Fruit fly (Drosophila melanogaster): ENCODE results near the gene CG32512.

CG32512 gene

DNA sequence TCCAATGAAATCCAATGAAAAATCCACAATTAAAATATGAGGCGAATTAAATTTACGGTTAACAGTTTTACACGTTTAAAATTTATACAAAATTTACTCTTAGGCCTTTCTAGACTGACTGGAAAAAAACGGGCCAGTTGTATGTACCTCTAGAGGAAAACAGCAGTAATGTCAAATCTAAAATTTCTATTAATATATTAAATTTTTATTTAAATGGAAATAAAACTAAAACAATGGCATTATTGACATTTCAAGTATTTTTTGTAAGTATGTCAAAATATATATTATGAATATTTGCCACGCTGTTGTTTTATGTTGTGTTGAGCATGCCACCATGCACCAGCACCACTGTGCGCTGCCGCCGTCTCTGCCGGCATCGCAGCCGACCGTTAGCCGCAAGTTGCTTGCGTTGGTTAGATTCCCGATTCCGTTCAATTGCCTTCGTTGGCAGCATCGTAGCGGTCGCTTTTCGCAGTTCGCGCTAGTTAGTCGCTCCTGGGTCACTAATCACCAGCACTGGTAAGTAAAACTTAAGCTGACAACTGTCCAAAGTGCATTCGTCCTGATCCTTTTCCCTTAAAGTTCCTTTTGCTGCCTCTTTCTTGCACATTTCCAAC, 22.4 kb downstream of the CG32512 start, which contains the start of gene Cbs (continued):
- 0 out of 3 replicates have a peak, but pooled peaks have one; percentile 64 for TF ChIP-seq otp (GFP tag; IDR thresholded peaks at IDR 0.05)
- no peak for TF ChIP-seq CG15073 (GFP tag; optimal IDR thresholded peaks at IDR 0.05)
- TF ChIP-seq Dad (GFP tag; optimal IDR thresholded peaks at IDR 0.05), result no peak
- TF ChIP-seq CG7987 (GFP tag; optimal IDR thresholded peaks at IDR 0.05), result no peak
- no peak for TF ChIP-seq CG6854 (GFP tag; optimal IDR thresholded peaks at IDR 0.05)
- peak; percentile 66 for TF ChIP-seq H2.0 (GFP tag; IDR thresholded peaks at IDR 0.05)
- peak; percentile 69 for TF ChIP-seq CG12391 (tag; optimal IDR thresholded peaks at IDR 0.05)
- peak; percentile 63 for TF ChIP-seq odd (GFP tag; optimal IDR thresholded peaks at IDR 0.05)
- TF ChIP-seq Hsf (GFP tag; optimal IDR thresholded peaks at IDR 0.05), result no peak
- TF ChIP-seq yki (optimal IDR thresholded peaks at IDR 0.05), result no peak
- peak; percentile 38 for TF ChIP-seq Max (GFP tag; optimal IDR thresholded peaks at IDR 0.05)
- TF ChIP-seq Optix (GFP tag; IDR thresholded peaks at IDR 0.05), result peak; percentile 80
- TF ChIP-seq Awh (GFP tag; IDR thresholded peaks at IDR 0.05), result peak; percentile 34; the same call in 1 of the 2 replicates
- peak; percentile 71 for TF ChIP-seq dysf (GFP tag; IDR thresholded peaks at IDR 0.05)
- 0 out of 3 replicates have a peak, but pooled peaks have one; percentile 23 for TF ChIP-seq B-H1 (GFP tag; IDR thresholded peaks at IDR 0.05)
- TF ChIP-seq NC2β (GFP tag; optimal IDR thresholded peaks at IDR 0.05), result no peak
- TF ChIP-seq Fer1 (GFP tag; optimal IDR thresholded peaks at IDR 0.05), result peak; percentile 50
- TF ChIP-seq Ssrp (tag; optimal IDR thresholded peaks at IDR 0.05), result peak; percentile 52
- TF ChIP-seq Dp (GFP tag; optimal IDR thresholded peaks at IDR 0.05), result no peak
- TF ChIP-seq CG6175 (GFP tag; IDR thresholded peaks at IDR 0.05), result 0 out of 3 replicates have a peak, but pooled peaks have one; percentile 23
- no peak for TF ChIP-seq pros (GFP tag; optimal IDR thresholded peaks at IDR 0.05)
- TF ChIP-seq CG2120 (GFP tag; optimal IDR thresholded peaks at IDR 0.05), result peak; percentile 31
- no peak for TF ChIP-seq Atf-2 (GFP tag; optimal IDR thresholded peaks at IDR 0.05)
- no peak for TF ChIP-seq CG2199 (GFP tag; IDR thresholded peaks at IDR 0.05)
- TF ChIP-seq Drgx (GFP tag; IDR thresholded peaks at IDR 0.05), result peak; percentile 56
- peak; percentile 54 for TF ChIP-seq PHDP (tag; optimal IDR thresholded peaks at IDR 0.05)
- no peak for TF ChIP-seq twi (tag; optimal IDR thresholded peaks at IDR 0.05)
- TF ChIP-seq Gug (GFP tag; IDR thresholded peaks at IDR 0.05), result peak; percentile 74; the same call in 3 of the 4 replicates
- TF ChIP-seq chif (GFP tag; optimal IDR thresholded peaks at IDR 0.05), result peak in 1 of 2 experiments; percentile 14
- TF ChIP-seq Dip3 (GFP tag; optimal IDR thresholded peaks at IDR 0.05), result peak; percentile 9
- peak; percentile 46; the same call in 1 of the 2 replicates for TF ChIP-seq CG4730 (GFP tag; IDR thresholded peaks at IDR 0.05)
- TF ChIP-seq chinmo (GFP tag; IDR thresholded peaks at IDR 0.05; ENCODE audit: partially characterized antibody), result no peak; the same call in 3 of the 4 replicates
- peak; percentile 70 for TF ChIP-seq ranshi (GFP tag; IDR thresholded peaks at IDR 0.05)
- no peak for TF ChIP-seq CG1832 (GFP tag; optimal IDR thresholded peaks at IDR 0.05)
- no peak for TF ChIP-seq emc (GFP tag; optimal IDR thresholded peaks at IDR 0.05)
- TF ChIP-seq sim (GFP tag; IDR thresholded peaks at IDR 0.05), result 0 out of 2 replicates have a peak, but pooled peaks have one; percentile 52
- TF ChIP-seq dmrt11E (tag; optimal IDR thresholded peaks at IDR 0.05), result peak; percentile 53
- no peak for TF ChIP-seq TFAM (GFP tag; optimal IDR thresholded peaks at IDR 0.05)
- TF ChIP-seq CG10147 (GFP tag; optimal IDR thresholded peaks at IDR 0.05), result peak; percentile 52
- TF ChIP-seq CG33213 (GFP tag; optimal IDR thresholded peaks at IDR 0.05), result no peak
- peak; percentile 66 for TF ChIP-seq Hmr (GFP tag; optimal IDR thresholded peaks at IDR 0.05)
- TF ChIP-seq MBD-R2 (GFP tag; IDR thresholded peaks at IDR 0.05), result peak; percentile 49
- TF ChIP-seq Dek (tag; optimal IDR thresholded peaks at IDR 0.05), result peak; percentile 65
- peak; percentile 90 for TF ChIP-seq CG17361 (GFP tag; IDR thresholded peaks at IDR 0.05)
- TF ChIP-seq ac (GFP tag; optimal IDR thresholded peaks at IDR 0.05), result no peak
- TF ChIP-seq HmgZ (tag; optimal IDR thresholded peaks at IDR 0.05), result peak; percentile 44
- peak; percentile 38; the same call in 1 of the 2 replicates for TF ChIP-seq CG11247 (GFP tag; IDR thresholded peaks at IDR 0.05)
- TF ChIP-seq CG7556 (GFP tag; optimal IDR thresholded peaks at IDR 0.05), result peak; percentile 84
- 0 out of 3 replicates have a peak, but pooled peaks have one; percentile 51 for TF ChIP-seq CG3726 (GFP tag; IDR thresholded peaks at IDR 0.05)
- TF ChIP-seq CG33557 (GFP tag; optimal IDR thresholded peaks at IDR 0.05), result peak; percentile 25

Data from whole organism, embryonic.